Fruit fly (Drosophila melanogaster) whole organism, embryonic: Measurements from ENCODE around the gene CG42553.

Source experiments
- Bgb ChIP-seq: fragments of 200-800 bp; sonication (Bioruptor generic); IDR thresholded peaks from 2 replicates; pipeline ENCODE4 v1.3.6; 2022; ENCODE audit warnings: missing biosample characterization, missing genetic modification characterization; ENCODE audit not compliant: partially characterized antibody
- CG3407 ChIP-seq: fragments of 200-800 bp; sonication (Bioruptor generic); optimal IDR thresholded peaks from 2 replicates; lab custom pipeline; 2018; ENCODE audit warnings: missing biosample characterization, mild to moderate bottlenecking, missing genetic modification characterization
- CG7556 ChIP-seq: fragments of 200-800 bp; sonication (Bioruptor generic); optimal IDR thresholded peaks from 2 replicates; lab custom pipeline; 2017; ENCODE audit warnings: missing biosample characterization, mild to moderate bottlenecking, missing genetic modification characterization
- CG8944 ChIP-seq: fragments of 200-800 bp; sonication (Bioruptor generic); optimal IDR thresholded peaks from 3 replicates; lab custom pipeline; 2016; ENCODE audit warnings: missing biosample characterization, missing genetic modification characterization
- NC2α ChIP-seq: fragments of 200-800 bp; sonication (Bioruptor generic); optimal IDR thresholded peaks from 2 replicates; lab custom pipeline; 2016; ENCODE audit warnings: missing biosample characterization, missing genetic modification characterization

dm6 chr3L:876656-877055 is 42.8 kb downstream of the CG42553 start:
- no peak for TF ChIP-seq CG8944 (GFP tag; lab: Kevin White, UChicago)
- TF ChIP-seq Bgb, result no peak
- no peak for TF ChIP-seq NC2α (GFP tag; lab: Kevin White, UChicago)
- no peak for TF ChIP-seq CG7556 (GFP tag; lab: Kevin White, UChicago)
- TF ChIP-seq CG3407 (GFP tag; lab: Kevin White, UChicago), result no peak
